Fruit fly (Drosophila melanogaster): ENCODE results near the gene CG34348.

CG34348 gene

dm6 chrX:11370792-11371191 lies 31.1 kb downstream of the CG34348 start (continued):
- TF ChIP-seq CG6163 (GFP tag; IDR thresholded peaks at IDR 0.05) (peak; percentile 54; the same call in 1 of the 3 replicates), net (GFP tag; optimal IDR thresholded peaks at IDR 0.05) (peak; percentile 6), Hr39 (GFP tag; optimal IDR thresholded peaks at IDR 0.05) (no peak), CG34406 (GFP tag; optimal IDR thresholded peaks at IDR 0.05) (no peak), CG15336 (GFP tag; IDR thresholded peaks at IDR 0.05) (peak; percentile 65), achi (GFP tag; optimal IDR thresholded peaks at IDR 0.05) (no peak), salr (GFP tag; optimal IDR thresholded peaks at IDR 0.05) (no peak), CG32006 (GFP tag; optimal IDR thresholded peaks at IDR 0.05) (peak; percentile 27), CG11762 (GFP tag; optimal IDR thresholded peaks at IDR 0.05; ENCODE audit: insufficient read depth) (no peak), CG7368 (GFP tag; optimal IDR thresholded peaks at IDR 0.05) (no peak), Eip78C (GFP tag) (peak; percentile 81), CG3032 (tag; optimal IDR thresholded peaks at IDR 0.05) (no peak), Lpt (GFP tag; optimal IDR thresholded peaks at IDR 0.05) (no peak), dac (GFP tag; optimal IDR thresholded peaks at IDR 0.05) (no peak), Gug (GFP tag; IDR thresholded peaks at IDR 0.05) (peak; percentile 60), esn (GFP tag; optimal IDR thresholded peaks at IDR 0.05) (peak; percentile 0), spab (GFP tag; optimal IDR thresholded peaks at IDR 0.05) (no peak), Hr4 (GFP tag; optimal IDR thresholded peaks at IDR 0.05) (no peak), CG3919 (GFP tag; optimal IDR thresholded peaks at IDR 0.05) (no peak), CG6792 (GFP tag; optimal IDR thresholded peaks at IDR 0.05) (no peak), Ets96B (tag; optimal IDR thresholded peaks at IDR 0.05) (peak; percentile 1), svp (GFP tag) (peak; percentile 52), CG6276 (GFP tag; optimal IDR thresholded peaks at IDR 0.05) (no peak), CG4318 (GFP tag; optimal IDR thresholded peaks at IDR 0.05) (no peak)

- TF ChIP-seq acj6 (GFP tag; optimal IDR thresholded peaks at IDR 0.05) (no peak), Sox102F (GFP tag; optimal IDR thresholded peaks at IDR 0.05) (no peak), CG6854 (GFP tag; optimal IDR thresholded peaks at IDR 0.05) (no peak), Hr38 (GFP tag; optimal IDR thresholded peaks at IDR 0.05) (no peak), CG32006 (GFP tag; optimal IDR thresholded peaks at IDR 0.05) (no peak), CG4318 (GFP tag; optimal IDR thresholded peaks at IDR 0.05) (no peak), Eip93F (GFP tag; optimal IDR thresholded peaks at IDR 0.05) (no peak), Blimp-1 (GFP tag; optimal IDR thresholded peaks at IDR 0.05) (no peak)
Measured at dm6 chrX:11371613-11372012, 31.9 kb downstream of the CG34348 start.

DNA sequence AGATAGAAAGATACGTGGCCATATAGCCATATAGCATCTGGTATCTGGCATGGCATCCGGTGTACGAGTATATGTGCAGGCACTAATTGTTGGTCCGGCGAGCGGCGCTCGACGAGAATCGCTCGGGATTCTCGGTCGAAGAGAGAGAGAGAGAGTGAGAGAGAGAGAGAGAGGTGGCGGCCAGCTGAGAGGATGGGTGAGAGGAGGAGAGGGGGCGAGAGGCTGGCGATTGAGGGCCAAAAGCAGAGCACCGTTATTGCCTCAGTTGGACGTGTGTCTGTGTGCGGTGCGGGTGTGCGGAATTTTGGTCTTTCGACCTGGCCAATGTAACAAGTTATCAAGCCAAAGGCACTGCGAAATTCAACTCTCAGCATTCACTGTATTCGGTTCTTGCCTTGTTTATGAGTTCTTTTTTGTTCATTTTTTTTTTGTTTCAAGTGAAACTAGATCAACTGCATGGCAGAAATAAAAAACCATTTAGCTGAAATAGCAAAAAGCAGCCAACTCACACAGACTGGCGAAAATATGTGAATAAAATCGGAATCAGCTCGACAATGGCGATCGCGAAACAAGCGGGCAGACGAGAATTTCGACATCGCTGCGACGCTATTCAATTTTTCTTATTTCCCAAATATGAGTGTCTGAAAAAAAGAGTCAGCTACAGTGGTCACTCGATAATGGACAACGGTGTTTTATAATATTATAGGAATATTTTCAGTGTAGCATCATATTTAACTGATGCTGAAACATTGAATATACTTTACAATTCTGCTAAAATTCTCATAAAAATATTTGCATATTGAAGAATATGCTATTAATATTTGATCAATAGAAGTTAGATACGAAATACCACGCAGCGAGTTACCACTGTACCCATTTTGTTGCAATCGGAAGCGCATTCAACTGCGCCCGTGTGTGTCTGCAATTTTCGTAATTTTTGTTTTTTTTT lies 33.4 kb downstream of the CG34348 start:
- TF ChIP-seq achi (GFP tag; optimal IDR thresholded peaks at IDR 0.05) (peak; percentile 4), CG6276 (GFP tag; optimal IDR thresholded peaks at IDR 0.05) (no peak), Eip75B (GFP tag; optimal IDR thresholded peaks at IDR 0.05) (no peak), CG32006 (GFP tag; optimal IDR thresholded peaks at IDR 0.05) (peak; percentile 29), esn (GFP tag; optimal IDR thresholded peaks at IDR 0.05) (peak; percentile 4), CG4318 (GFP tag; optimal IDR thresholded peaks at IDR 0.05) (no peak), net (GFP tag; optimal IDR thresholded peaks at IDR 0.05) (peak; percentile 1), dac (GFP tag; optimal IDR thresholded peaks at IDR 0.05) (no peak), Hr39 (GFP tag; optimal IDR thresholded peaks at IDR 0.05) (peak; percentile 12), Smox (GFP tag; optimal IDR thresholded peaks at IDR 0.05) (no peak), dsx (GFP tag; optimal IDR thresholded peaks at IDR 0.05; ENCODE audit: poor library complexity, severe bottlenecking) (no peak), svp (GFP tag) (peak; percentile 56), fd59A (GFP tag; optimal IDR thresholded peaks at IDR 0.05) (no peak), eg (GFP tag; IDR thresholded peaks at IDR 0.05) (peak; percentile 58), Ets21C (GFP tag; optimal IDR thresholded peaks at IDR 0.05) (no peak), Hr4 (GFP tag; optimal IDR thresholded peaks at IDR 0.05) (peak; percentile 55), CG6163 (GFP tag; IDR thresholded peaks at IDR 0.05) (0 out of 3 replicates have a peak, but pooled peaks have one; percentile 21), Met (GFP tag; optimal IDR thresholded peaks at IDR 0.05) (peak; percentile 11), CG8119 (GFP tag; IDR thresholded peaks at IDR 0.05) (peak; percentile 49; the same call in 2 of the 3 replicates), salr (GFP tag; optimal IDR thresholded peaks at IDR 0.05) (peak in 1 of 2 experiments; percentile 11), OdsH (GFP tag; optimal IDR thresholded peaks at IDR 0.05) (peak; percentile 27), lz (GFP tag; optimal IDR thresholded peaks at IDR 0.05) (peak; percentile 15), acj6 (GFP tag; optimal IDR thresholded peaks at IDR 0.05) (peak; percentile 11), CG7368 (GFP tag; optimal IDR thresholded peaks at IDR 0.05) (no peak), CG31627 (GFP tag; optimal IDR thresholded peaks at IDR 0.05) (peak; percentile 22), CG11294 (GFP tag; IDR thresholded peaks at IDR 0.05) (no peak), Eip78C (GFP tag) (peak; percentile 68), CG15336 (GFP tag; IDR thresholded peaks at IDR 0.05) (peak; percentile 28; the same call in 1 of the 2 replicates)
